Fruit fly (Drosophila melanogaster) whole organism, wandering third instar larva: Measurements from ENCODE around the gene CG13699.

ENCODE experiments used
- CrebA ChIP-seq: fragments of 200-800 bp; sonication (Bioruptor generic); optimal IDR thresholded peaks from 2 replicates; lab custom pipeline; 2016; ENCODE audit warnings: missing biosample characterization, mild to moderate bottlenecking, missing genetic modification characterization, borderline replicate concordance
- OdsH ChIP-seq: fragments of 200-800 bp; sonication (Bioruptor generic); optimal IDR thresholded peaks from 2 replicates; lab custom pipeline; 2016; ENCODE audit warnings: missing biosample characterization, mild to moderate bottlenecking, missing genetic modification characterization
- Sp1 ChIP-seq: fragments of 200-800 bp; sonication (Bioruptor generic); optimal IDR thresholded peaks from 3 replicates; lab custom pipeline; 2019; ENCODE audit warnings: missing biosample characterization, mild to moderate bottlenecking, missing genetic modification characterization, moderate library complexity
- ey ChIP-seq: fragments of 200-800 bp; sonication (Bioruptor generic); optimal IDR thresholded peaks from 2 replicates; lab custom pipeline; 2016; ENCODE audit warnings: missing biosample characterization, missing genetic modification characterization
- fru ChIP-seq: fragments of 200-800 bp; sonication (Bioruptor generic); optimal IDR thresholded peaks from 3 replicates; lab custom pipeline; 2016; ENCODE audit warnings: missing biosample characterization, mild to moderate bottlenecking, missing genetic modification characterization
- pan ChIP-seq: fragments of >200 bp; optimal IDR thresholded peaks from 2 replicates; lab custom pipeline; 2017
- psq ChIP-seq: fragments of 200-800 bp; sonication (Bioruptor generic); optimal IDR thresholded peaks from 3 replicates; lab custom pipeline; 2017; ENCODE audit warnings: missing biosample characterization, mild to moderate bottlenecking, missing genetic modification characterization, moderate library complexity
- sage ChIP-seq: fragments of 200-800 bp; sonication (Bioruptor generic); optimal IDR thresholded peaks from 2 replicates; lab custom pipeline; 2016; ENCODE audit warnings: missing biosample characterization, mild to moderate bottlenecking, missing genetic modification characterization
- tai ChIP-seq: sonication (Bioruptor generic); optimal IDR thresholded peaks from 2 replicates; lab custom pipeline; 2016; ENCODE audit warnings: missing biosample characterization, missing genetic modification characterization
- usp ChIP-seq: fragments of >200 bp; optimal IDR thresholded peaks from 2 replicates; lab custom pipeline; 2017; ENCODE audit warnings: missing biosample characterization, missing genetic modification characterization

DNA sequence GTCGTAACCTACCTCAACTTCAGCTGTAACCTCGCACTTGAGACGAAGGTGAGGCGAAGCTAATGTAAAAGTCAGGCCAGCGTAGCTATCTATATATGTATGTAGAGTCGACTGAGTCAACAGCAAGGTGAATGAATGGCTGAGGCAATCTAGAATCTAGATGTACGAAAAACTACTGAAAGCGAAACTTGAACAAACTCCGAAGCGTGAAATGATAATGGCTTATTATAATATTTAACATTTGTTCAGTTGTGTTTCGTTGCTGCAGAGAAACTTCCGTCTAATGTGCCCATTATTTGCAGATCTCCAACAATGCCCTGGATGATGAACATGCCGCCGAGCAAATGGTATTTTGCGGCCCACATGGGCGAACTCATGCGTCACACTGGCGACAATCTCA is 17.7 kb downstream of the CG13699 start:
- TF ChIP-seq CrebA (GFP tag; lab: Kevin White, UChicago): no peak
- no peak for TF ChIP-seq psq (GFP tag; lab: Kevin White, UChicago)
- TF ChIP-seq usp (GFP tag; lab: Kevin White, UChicago): no peak
- no peak for TF ChIP-seq fru (GFP tag; lab: Kevin White, UChicago)
- TF ChIP-seq pan (lab: Kevin White, UChicago): no peak
- no peak for TF ChIP-seq OdsH (GFP tag; lab: Kevin White, UChicago)
- no peak for TF ChIP-seq sage (GFP tag; lab: Kevin White, UChicago)
- TF ChIP-seq tai (GFP tag; lab: Kevin White, UChicago): no peak
- no peak for TF ChIP-seq Sp1 (GFP tag; lab: Kevin White, UChicago)
- no peak for TF ChIP-seq ey (GFP tag; lab: Kevin White, UChicago)
